Fruit fly (Drosophila melanogaster): Measurements from ENCODE around the gene Setx.

Gene Setx

dm6 chr3L:8096106-8096558 lies 41.2 kb downstream of the Setx start:
- TF ChIP-seq dsf (GFP tag; optimal IDR thresholded peaks at IDR 0.05; ENCODE audit: borderline replicate concordance) = no peak
- TF ChIP-seq Myc (optimal IDR thresholded peaks at IDR 0.05) = no peak
- TF ChIP-seq jim (GFP tag; optimal IDR thresholded peaks at IDR 0.05) = no peak
- TF ChIP-seq woc (GFP tag; optimal IDR thresholded peaks at IDR 0.05) = peak; percentile 55
- TF ChIP-seq pan (optimal IDR thresholded peaks at IDR 0.05) = no peak
- peak in 1 of 2 experiments; percentile 95 for TF ChIP-seq foxo (GFP tag; optimal IDR thresholded peaks at IDR 0.05)
- TF ChIP-seq rgr (GFP tag; optimal IDR thresholded peaks at IDR 0.05) = peak; percentile 94
- TF ChIP-seq HLH106 (tag; optimal IDR thresholded peaks at IDR 0.05) = peak; percentile 91
- peak; percentile 83 for TF ChIP-seq Hnf4 (GFP tag; optimal IDR thresholded peaks at IDR 0.05)
- peak; percentile 94 for TF ChIP-seq OdsH (GFP tag; optimal IDR thresholded peaks at IDR 0.05)
- TF ChIP-seq sv (GFP tag; optimal IDR thresholded peaks at IDR 0.05) = peak; percentile 87
- TF ChIP-seq Hr83 (GFP tag; optimal IDR thresholded peaks at IDR 0.05; ENCODE audit: poor library complexity, severe bottlenecking) = no peak
- TF ChIP-seq Mio (GFP tag; optimal IDR thresholded peaks at IDR 0.05) = peak; percentile 20
- TF ChIP-seq sage (GFP tag; optimal IDR thresholded peaks at IDR 0.05) = peak; percentile 15
- TF ChIP-seq psq (GFP tag; optimal IDR thresholded peaks at IDR 0.05) = peak; percentile 92
- TF ChIP-seq fru (GFP tag; optimal IDR thresholded peaks at IDR 0.05) = peak; percentile 92
- peak; percentile 91 for TF ChIP-seq Sp1 (GFP tag; optimal IDR thresholded peaks at IDR 0.05)
- TF ChIP-seq Jra (GFP tag; optimal IDR thresholded peaks at IDR 0.05) = peak; percentile 53
- TF ChIP-seq h (GFP tag; optimal IDR thresholded peaks at IDR 0.05) = peak; percentile 93
- no peak for TF ChIP-seq Abd-B (GFP tag; optimal IDR thresholded peaks at IDR 0.05)
- peak; percentile 73 for TF ChIP-seq brk (GFP tag; optimal IDR thresholded peaks at IDR 0.05)
- peak; percentile 79 for TF ChIP-seq ey (GFP tag; optimal IDR thresholded peaks at IDR 0.05)
- peak; percentile 78 for TF ChIP-seq br (GFP tag; optimal IDR thresholded peaks at IDR 0.05)
- TF ChIP-seq dmrt93B (GFP tag; optimal IDR thresholded peaks at IDR 0.05) = peak; percentile 89
- TF ChIP-seq tai (GFP tag; optimal IDR thresholded peaks at IDR 0.05) = no peak
- peak; percentile 19 for TF ChIP-seq CG32264 (GFP tag; optimal IDR thresholded peaks at IDR 0.05)
- peak; percentile 76 for TF ChIP-seq CrebA (GFP tag; optimal IDR thresholded peaks at IDR 0.05; ENCODE audit: borderline replicate concordance)
- TF ChIP-seq Rel (GFP tag; optimal IDR thresholded peaks at IDR 0.05) = peak; percentile 47
- peak; percentile 43 for TF ChIP-seq Rel (tag; optimal IDR thresholded peaks at IDR 0.05)
- peak; percentile 90 for TF ChIP-seq CG9705 (GFP tag; optimal IDR thresholded peaks at IDR 0.05)

dm6 chr3L:8094652-8095129 lies 42.6 kb downstream of the Setx start:
- no peak for TF ChIP-seq ey (GFP tag; optimal IDR thresholded peaks at IDR 0.05)
- no peak for TF ChIP-seq Rel (GFP tag; optimal IDR thresholded peaks at IDR 0.05)
- TF ChIP-seq Rel (tag; optimal IDR thresholded peaks at IDR 0.05) = peak; percentile 63
- peak; percentile 13 for TF ChIP-seq rgr (GFP tag; optimal IDR thresholded peaks at IDR 0.05)
- peak; percentile 11 for TF ChIP-seq HLH106 (tag; optimal IDR thresholded peaks at IDR 0.05)
- peak in 1 of 2 experiments; percentile 26 for TF ChIP-seq foxo (GFP tag; optimal IDR thresholded peaks at IDR 0.05)
- peak; percentile 30 for TF ChIP-seq Hr83 (GFP tag; optimal IDR thresholded peaks at IDR 0.05; ENCODE audit: poor library complexity, severe bottlenecking)
- no peak for TF ChIP-seq dmrt93B (GFP tag; optimal IDR thresholded peaks at IDR 0.05)

dm6 chr3L:8093553-8093952 lies 43.7 kb downstream of the Setx start:
- TF ChIP-seq br (GFP tag; optimal IDR thresholded peaks at IDR 0.05) (peak; percentile 16), fru (GFP tag; optimal IDR thresholded peaks at IDR 0.05) (peak; percentile 11), woc (GFP tag; optimal IDR thresholded peaks at IDR 0.05) (no peak), Vsx2 (GFP tag; optimal IDR thresholded peaks at IDR 0.05; ENCODE audit: partially characterized antibody) (no peak), Rel (GFP tag; optimal IDR thresholded peaks at IDR 0.05) (no peak), Rel (tag; optimal IDR thresholded peaks at IDR 0.05) (peak; percentile 92), brk (GFP tag; optimal IDR thresholded peaks at IDR 0.05) (no peak), Dfd (GFP tag; optimal IDR thresholded peaks at IDR 0.05) (no peak), CG32264 (GFP tag; optimal IDR thresholded peaks at IDR 0.05) (no peak), Sp1 (GFP tag; optimal IDR thresholded peaks at IDR 0.05) (no peak)

dm6 chr3L:8091650-8092068 lies 45.6 kb downstream of the Setx start, which contains the start of gene CG7565:
Gene CG7565, minus strand, starts transcription at chr3L:8091786.
- TF ChIP-seq sv (GFP tag; optimal IDR thresholded peaks at IDR 0.05) = no peak
- TF ChIP-seq tai (GFP tag; optimal IDR thresholded peaks at IDR 0.05) = no peak
- TF ChIP-seq dmrt93B (GFP tag; optimal IDR thresholded peaks at IDR 0.05) = no peak
- no peak for TF ChIP-seq dsf (GFP tag; optimal IDR thresholded peaks at IDR 0.05; ENCODE audit: borderline replicate concordance)
- TF ChIP-seq lola (GFP tag; optimal IDR thresholded peaks at IDR 0.05) = no peak
- TF ChIP-seq N (GFP tag; optimal IDR thresholded peaks at IDR 0.05) = no peak
- TF ChIP-seq CG9705 (GFP tag; optimal IDR thresholded peaks at IDR 0.05) = no peak
- TF ChIP-seq usp (GFP tag; optimal IDR thresholded peaks at IDR 0.05) = no peak
- peak in 1 of 2 experiments; percentile 75 for TF ChIP-seq foxo (GFP tag; optimal IDR thresholded peaks at IDR 0.05)
- TF ChIP-seq br (GFP tag; optimal IDR thresholded peaks at IDR 0.05) = peak; percentile 58
- peak; percentile 58 for TF ChIP-seq fru (GFP tag; optimal IDR thresholded peaks at IDR 0.05)
- TF ChIP-seq Hnf4 (GFP tag; optimal IDR thresholded peaks at IDR 0.05) = peak; percentile 76
- no peak for TF ChIP-seq dl (GFP tag; optimal IDR thresholded peaks at IDR 0.05; ENCODE audit: insufficient read depth in 1 of 2, partially characterized antibody in 2 of 2)
- TF ChIP-seq brk (GFP tag; optimal IDR thresholded peaks at IDR 0.05) = peak; percentile 54
- no peak for TF ChIP-seq Mio (GFP tag; optimal IDR thresholded peaks at IDR 0.05)
- peak; percentile 59 for TF ChIP-seq OdsH (GFP tag; optimal IDR thresholded peaks at IDR 0.05)
- no peak for TF ChIP-seq Vsx2 (GFP tag; optimal IDR thresholded peaks at IDR 0.05; ENCODE audit: partially characterized antibody)
- peak; percentile 35 for TF ChIP-seq HLH106 (tag; optimal IDR thresholded peaks at IDR 0.05)
- TF ChIP-seq Dif (GFP tag; optimal IDR thresholded peaks at IDR 0.05; ENCODE audit: partially characterized antibody) = no peak
- TF ChIP-seq pan (optimal IDR thresholded peaks at IDR 0.05) = no peak
- TF ChIP-seq CrebA (GFP tag; optimal IDR thresholded peaks at IDR 0.05; ENCODE audit: borderline replicate concordance) = no peak
- no peak for TF ChIP-seq Rel (GFP tag; optimal IDR thresholded peaks at IDR 0.05)
- TF ChIP-seq Rel (tag; optimal IDR thresholded peaks at IDR 0.05) = peak; percentile 61
- peak; percentile 72 for TF ChIP-seq h (GFP tag; optimal IDR thresholded peaks at IDR 0.05)
- TF ChIP-seq woc (GFP tag; optimal IDR thresholded peaks at IDR 0.05) = peak; percentile 20
- TF ChIP-seq psq (GFP tag; optimal IDR thresholded peaks at IDR 0.05) = peak; percentile 14
- TF ChIP-seq Hr83 (GFP tag; optimal IDR thresholded peaks at IDR 0.05; ENCODE audit: poor library complexity, severe bottlenecking) = peak; percentile 23
- TF ChIP-seq sage (GFP tag; optimal IDR thresholded peaks at IDR 0.05) = peak; percentile 10
- TF ChIP-seq Jra (GFP tag; optimal IDR thresholded peaks at IDR 0.05) = peak; percentile 1
- TF ChIP-seq ey (GFP tag; optimal IDR thresholded peaks at IDR 0.05) = peak; percentile 49
- TF ChIP-seq Myc (optimal IDR thresholded peaks at IDR 0.05) = no peak
